In the genomic region with DNA sequence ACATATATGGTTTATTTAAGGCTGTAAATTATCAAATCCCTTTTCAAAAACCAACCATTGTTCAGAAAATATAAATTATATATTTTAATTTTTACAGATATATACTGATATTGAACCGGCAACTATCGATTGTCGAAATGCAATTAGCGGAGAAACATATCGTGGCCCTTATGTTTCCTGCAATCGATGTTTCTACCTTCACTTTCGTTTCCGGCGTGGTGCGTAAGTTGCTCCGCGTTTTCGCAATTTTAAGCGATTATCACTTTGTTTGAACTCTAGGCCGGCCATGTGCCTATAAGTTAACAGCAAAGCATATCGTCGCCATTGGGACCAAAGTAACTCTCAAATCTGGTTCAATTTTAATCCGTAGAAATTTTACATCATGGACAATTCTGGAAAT, we compare ENCODE assay signal across 5 fruit fly cellular contexts.
TF ChIP-seq lines count a peak whose summit lies in the region.
"Not testable (repeated sequence)": the region's sequence is repeated elsewhere in the genome, so short reads cannot be mapped to it uniquely, and the experiment has no call there.

Gene vig2 (plus strand): TSS at position 112 of the 400 bp plus-strand sequence.

- not testable (repeated sequence) for TF ChIP-seq CTCF in whole organism, embryonic (GFP tag; optimal IDR thresholded peaks at IDR 0.05; lab: Kevin White, UChicago)

TF ChIP-seq in whole organism, adult, 20 proteins besides CTCF, POLR2A, EP300 and RAD21:
- TF ChIP-seq CG5204 (GFP tag; optimal IDR thresholded peaks at IDR 0.05; lab: Kevin White, UChicago): peak; percentile 33
- TF ChIP-seq CG11617 (GFP tag; optimal IDR thresholded peaks at IDR 0.05; lab: Kevin White, UChicago): peak; percentile 61
- peak; percentile 31 for TF ChIP-seq CG12768 (GFP tag; optimal IDR thresholded peaks at IDR 0.05; lab: Kevin White, UChicago)
- peak; percentile 61 for TF ChIP-seq CG7045 (GFP tag; optimal IDR thresholded peaks at IDR 0.05; lab: Kevin White, UChicago)
- TF ChIP-seq bab1 (GFP tag; optimal IDR thresholded peaks at IDR 0.05; lab: Kevin White, UChicago): peak; percentile 14
- peak; percentile 62 for TF ChIP-seq CG1620 (GFP tag; optimal IDR thresholded peaks at IDR 0.05; lab: Kevin White, UChicago)
- TF ChIP-seq CG33017 (tag; optimal IDR thresholded peaks at IDR 0.05; lab: Kevin White, UChicago): peak; percentile 4
- TF ChIP-seq Crg-1 (GFP tag; optimal IDR thresholded peaks at IDR 0.05; lab: Kevin White, UChicago): peak; percentile 36
- TF ChIP-seq pad (GFP tag; optimal IDR thresholded peaks at IDR 0.05; lab: Kevin White, UChicago): peak; percentile 32
- TF ChIP-seq ovo (GFP tag; optimal IDR thresholded peaks at IDR 0.05; lab: Kevin White, UChicago): peak; percentile 37
- peak; percentile 7 for TF ChIP-seq tj (GFP tag; optimal IDR thresholded peaks at IDR 0.05; lab: Kevin White, UChicago)
- TF ChIP-seq CG7101 (tag; optimal IDR thresholded peaks at IDR 0.05; lab: Kevin White, UChicago): peak; percentile 47
- TF ChIP-seq Mnt (GFP tag; optimal IDR thresholded peaks at IDR 0.05; lab: Kevin White, UChicago): peak; percentile 32
- peak; percentile 48 for TF ChIP-seq Hr96 (GFP tag; optimal IDR thresholded peaks at IDR 0.05; lab: Kevin White, UChicago)

TF ChIP-seq in whole organism, embryonic, 481 proteins besides CTCF, POLR2A, EP300 and RAD21 (continues in another document):
- peak; percentile 46 for TF ChIP-seq CG15479 (GFP tag; optimal IDR thresholded peaks at IDR 0.05; lab: Kevin White, UChicago)
- TF ChIP-seq Rfx (GFP tag; IDR thresholded peaks at IDR 0.05; lab: Robert Waterston, UW): peak; percentile 93
- TF ChIP-seq gem (tag; optimal IDR thresholded peaks at IDR 0.05; lab: Kevin White, UChicago): peak; percentile 13
- peak; percentile 59 for TF ChIP-seq CG10209 (GFP tag; optimal IDR thresholded peaks at IDR 0.05; lab: Kevin White, UChicago)
- peak; percentile 71; the same call in 1 of the 3 replicates for TF ChIP-seq CG6175 (GFP tag; IDR thresholded peaks at IDR 0.05; lab: Robert Waterston, UW)
- peak; percentile 91 for TF ChIP-seq CG7963 (GFP tag; IDR thresholded peaks at IDR 0.05; lab: Robert Waterston, UW; ENCODE audit: partially characterized antibody)
- peak; percentile 60; the same call in 1 of the 2 replicates for TF ChIP-seq CG11696 (GFP tag; IDR thresholded peaks at IDR 0.05; lab: Robert Waterston, UW)
- peak; percentile 34 for TF ChIP-seq Oli (tag; optimal IDR thresholded peaks at IDR 0.05; lab: Kevin White, UChicago)
- peak; percentile 38 for TF ChIP-seq CoRest (tag; optimal IDR thresholded peaks at IDR 0.05; lab: Kevin White, UChicago)
- peak; percentile 92 for TF ChIP-seq CG42726 (GFP tag; IDR thresholded peaks at IDR 0.05; lab: Robert Waterston, UW; ENCODE audit: partially characterized antibody)
- TF ChIP-seq NC2β (GFP tag; optimal IDR thresholded peaks at IDR 0.05; lab: Kevin White, UChicago): peak; percentile 22
- TF ChIP-seq ara (GFP tag; IDR thresholded peaks at IDR 0.05; lab: Robert Waterston, UW): peak; percentile 73
- peak; percentile 43 for TF ChIP-seq Vsx1 (GFP tag; optimal IDR thresholded peaks at IDR 0.05; lab: Kevin White, UChicago)
- TF ChIP-seq prd (optimal IDR thresholded peaks at IDR 0.05; lab: Kevin White, UChicago): not testable (repeated sequence)
- 0 out of 3 replicates have a peak, but pooled peaks have one; percentile 39 for TF ChIP-seq prd (GFP tag; IDR thresholded peaks at IDR 0.05; lab: Robert Waterston, UW)
- TF ChIP-seq CG11560 (tag; IDR thresholded peaks at IDR 0.05; lab: Robert Waterston, UW): peak; percentile 24; the same call in 1 of the 3 replicates

TF ChIP-seq in whole organism, prepupa, 60 proteins besides CTCF, POLR2A, EP300 and RAD21:
- TF ChIP-seq cyc (GFP tag; optimal IDR thresholded peaks at IDR 0.05; lab: Kevin White, UChicago) (peak; percentile 22), CG11902 (GFP tag; optimal IDR thresholded peaks at IDR 0.05; lab: Kevin White, UChicago) (peak; percentile 30), topi (GFP tag; optimal IDR thresholded peaks at IDR 0.05; lab: Kevin White, UChicago) (peak; percentile 31), Blimp-1 (GFP tag; optimal IDR thresholded peaks at IDR 0.05; lab: Kevin White, UChicago) (peak; percentile 14), CG34406 (GFP tag; optimal IDR thresholded peaks at IDR 0.05; lab: Kevin White, UChicago) (peak; percentile 8), Eip78C (GFP tag; lab: Kevin White, UChicago) (peak; percentile 59), CG8632 (GFP tag; optimal IDR thresholded peaks at IDR 0.05; lab: Kevin White, UChicago) (peak; percentile 7), CG6854 (GFP tag; optimal IDR thresholded peaks at IDR 0.05; lab: Kevin White, UChicago) (peak; percentile 6), CG10631 (GFP tag; optimal IDR thresholded peaks at IDR 0.05; lab: Kevin White, UChicago) (peak; percentile 26), acj6 (GFP tag; optimal IDR thresholded peaks at IDR 0.05; lab: Kevin White, UChicago) (peak; percentile 10), esn (GFP tag; optimal IDR thresholded peaks at IDR 0.05; lab: Kevin White, UChicago) (peak; percentile 25)
TF ChIP-seq in whole organism, prepupa: peak in this region for 11; not testable (repeated sequence) for 49.

TF ChIP-seq in whole organism, pupa, 21 proteins besides CTCF, POLR2A, EP300 and RAD21:
- TF ChIP-seq CG34367 (tag; optimal IDR thresholded peaks at IDR 0.05; lab: Kevin White, UChicago) (peak; percentile 14), CG15710 (tag; optimal IDR thresholded peaks at IDR 0.05; lab: Kevin White, UChicago) (peak; percentile 15), CG4496 (GFP tag; IDR thresholded peaks at IDR 0.05; lab: Robert Waterston, UW) (peak; percentile 82; the same call in 2 of the 3 replicates), Snoo (tag; optimal IDR thresholded peaks at IDR 0.05; lab: Kevin White, UChicago) (peak; percentile 52)

TF ChIP-seq in whole organism, wandering third instar larva, 38 proteins besides CTCF, POLR2A, EP300 and RAD21:
- peak; percentile 43 for TF ChIP-seq CG9705 (GFP tag; optimal IDR thresholded peaks at IDR 0.05; lab: Kevin White, UChicago)
- peak; percentile 60 for TF ChIP-seq dmrt93B (GFP tag; optimal IDR thresholded peaks at IDR 0.05; lab: Kevin White, UChicago)
- TF ChIP-seq HLH106 (tag; optimal IDR thresholded peaks at IDR 0.05; lab: Kevin White, UChicago): peak; percentile 33
- TF ChIP-seq Hr83 (GFP tag; optimal IDR thresholded peaks at IDR 0.05; lab: Kevin White, UChicago; ENCODE audit: poor library complexity, severe bottlenecking): peak; percentile 68
- peak; percentile 26 for TF ChIP-seq Sp1 (GFP tag; optimal IDR thresholded peaks at IDR 0.05; lab: Kevin White, UChicago)
- peak; percentile 61 for TF ChIP-seq rgr (GFP tag; optimal IDR thresholded peaks at IDR 0.05; lab: Kevin White, UChicago)
